Worm (Caenorhabditis elegans) whole organism, mixed stage, embryonic: Measurements from ENCODE around the gene lgc-29.

Source experiments
- M03D4.4 ChIP-seq: sonication (generic microtip); optimal IDR thresholded peaks from 2 replicates; lab custom pipeline; 2017; ENCODE audit warnings: mild to moderate bottlenecking, missing genetic modification characterization, missing compliant biosample characterization
- bed-3 ChIP-seq: fragments of 200-800 bp; sonication (Bioruptor generic); optimal IDR thresholded peaks from 3 replicates; lab custom pipeline; 2018; ENCODE audit warnings: mild to moderate bottlenecking, missing genetic modification characterization, moderate library complexity, missing compliant biosample characterization
- blmp-1 ChIP-seq: fragments of 150-350 bp; optimal IDR thresholded peaks from 2 replicates; lab custom pipeline; 2014; ENCODE audit warnings: missing biosample characterization, missing genetic modification characterization
- ceh-39 ChIP-seq: fragments of 150-350 bp; optimal IDR thresholded peaks from 2 replicates; lab custom pipeline; 2014; ENCODE audit warnings: missing biosample characterization, missing genetic modification characterization
- ceh-43 ChIP-seq: fragments of 200-800 bp; sonication (Bioruptor generic); optimal IDR thresholded peaks from 2 replicates; lab custom pipeline; 2018; ENCODE audit warnings: mild to moderate bottlenecking, missing genetic modification characterization, moderate library complexity, missing compliant biosample characterization
- ces-1 ChIP-seq: fragments of 150-350 bp; optimal IDR thresholded peaks from 2 replicates; lab custom pipeline; 2014; ENCODE audit warnings: missing biosample characterization, missing genetic modification reagents, missing genetic modification characterization
- cnd-1 ChIP-seq: fragments of 200-800 bp; sonication (Bioruptor generic); optimal IDR thresholded peaks from 2 replicates; lab custom pipeline; 2018; ENCODE audit warnings: mild to moderate bottlenecking, missing genetic modification characterization, missing compliant biosample characterization
- drap-1 ChIP-seq: fragments of 200-800 bp; sonication (Bioruptor generic); optimal IDR thresholded peaks from 3 replicates; lab custom pipeline; 2018; ENCODE audit warnings: mild to moderate bottlenecking, missing genetic modification characterization, missing compliant biosample characterization
- elt-1 ChIP-seq: sonication (generic microtip); optimal IDR thresholded peaks from 2 replicates; lab custom pipeline; 2017; ENCODE audit warnings: missing genetic modification characterization, mild to moderate bottlenecking, missing compliant biosample characterization, antibody characterized with exemption, moderate library complexity, borderline replicate concordance; ENCODE audit not compliant: insufficient read depth
- elt-3 ChIP-seq: fragments of 150-350 bp; optimal IDR thresholded peaks from 2 replicates; lab custom pipeline; 2014; ENCODE audit warnings: missing biosample characterization, missing genetic modification characterization
- flh-1 ChIP-seq: fragments of 200-800 bp; sonication (Bioruptor generic); optimal IDR thresholded peaks from 2 replicates; lab custom pipeline; 2018; ENCODE audit warnings: mild to moderate bottlenecking, missing genetic modification characterization, moderate library complexity, missing compliant biosample characterization
- ham-2 ChIP-seq: fragments of 200-800 bp; sonication (Bioruptor generic); optimal IDR thresholded peaks from 2 replicates; lab custom pipeline; 2018; ENCODE audit warnings: mild to moderate bottlenecking, missing genetic modification characterization, missing compliant biosample characterization
- hlh-1 ChIP-seq: fragments of 150-350 bp; optimal IDR thresholded peaks from 2 replicates; lab custom pipeline; 2014; ENCODE audit warnings: missing biosample characterization, missing genetic modification reagents, missing genetic modification characterization
- lin-13 ChIP-seq: fragments of 150-350 bp; optimal IDR thresholded peaks from 2 replicates; lab custom pipeline; 2014; ENCODE audit warnings: missing biosample characterization, missing genetic modification characterization
- lin-32 ChIP-seq: fragments of 200-800 bp; sonication (Bioruptor generic); optimal IDR thresholded peaks from 2 replicates; lab custom pipeline; 2018; ENCODE audit warnings: mild to moderate bottlenecking, missing genetic modification characterization, missing compliant biosample characterization
- lsy-2 ChIP-seq: fragments of 150-350 bp; optimal IDR thresholded peaks from 2 replicates; lab custom pipeline; 2014; ENCODE audit warnings: missing biosample characterization, missing genetic modification characterization
- mab-5 ChIP-seq: fragments of 150-350 bp; optimal IDR thresholded peaks from 2 replicates; lab custom pipeline; 2014; ENCODE audit warnings: missing biosample characterization, missing genetic modification characterization
- mep-1 ChIP-seq: fragments of 150-350 bp; optimal IDR thresholded peaks from 2 replicates; lab custom pipeline; 2017; ENCODE audit warnings: missing biosample characterization, missing genetic modification reagents, missing genetic modification characterization, inconsistent platforms
- mls-2 ChIP-seq: sonication (generic microtip); optimal IDR thresholded peaks from 2 replicates; lab custom pipeline; 2016; ENCODE audit warnings: mild to moderate bottlenecking, missing genetic modification characterization, moderate library complexity, missing compliant biosample characterization
- nhr-2 ChIP-seq: fragments of 150-350 bp; optimal IDR thresholded peaks from 2 replicates; lab custom pipeline; 2014; ENCODE audit warnings: missing biosample characterization, missing genetic modification characterization
- nhr-237 ChIP-seq: fragments of 150-350 bp; optimal IDR thresholded peaks from 2 replicates; lab custom pipeline; 2014; ENCODE audit warnings: missing biosample characterization, missing genetic modification characterization
- nhr-76 ChIP-seq: sonication (generic microtip); optimal IDR thresholded peaks from 2 replicates; lab custom pipeline; 2017; ENCODE audit warnings: missing biosample characterization, missing genetic modification characterization
- pha-4 ChIP-seq: fragments of 150-350 bp; optimal IDR thresholded peaks from 2 replicates; lab custom pipeline; 2018; ENCODE audit warnings: missing biosample characterization, missing genetic modification reagents, missing genetic modification characterization
- sem-2 ChIP-seq: fragments of 200-800 bp; sonication (Bioruptor generic); optimal IDR thresholded peaks from 2 replicates; lab custom pipeline; 2018; ENCODE audit warnings: mild to moderate bottlenecking, missing genetic modification characterization, missing compliant biosample characterization
- snpc-4 ChIP-seq: fragments of 150-350 bp; optimal IDR thresholded peaks from 2 replicates; lab custom pipeline; 2014; ENCODE audit warnings: missing biosample characterization, missing genetic modification characterization
- sptf-1 ChIP-seq: sonication (generic microtip); optimal IDR thresholded peaks from 2 replicates; lab custom pipeline; 2017; ENCODE audit warnings: mild to moderate bottlenecking, missing genetic modification characterization, moderate library complexity, missing compliant biosample characterization
- tbx-8 ChIP-seq: fragments of 200-800 bp; sonication (Bioruptor generic); optimal IDR thresholded peaks from 2 replicates; lab custom pipeline; 2018; ENCODE audit warnings: mild to moderate bottlenecking, missing genetic modification characterization, moderate library complexity, missing compliant biosample characterization
- unc-120 ChIP-seq: sonication (generic microtip); optimal IDR thresholded peaks from 2 replicates; lab custom pipeline; 2017; ENCODE audit warnings: missing genetic modification characterization, missing compliant biosample characterization; ENCODE audit not compliant: poor library complexity, severe bottlenecking
- unc-39 ChIP-seq: fragments of 150-350 bp; optimal IDR thresholded peaks from 2 replicates; lab custom pipeline; 2014; ENCODE audit warnings: missing biosample characterization, missing genetic modification characterization
- unc-62 ChIP-seq: fragments of 150-350 bp; optimal IDR thresholded peaks from 2 replicates; lab custom pipeline; 2014; ENCODE audit warnings: missing biosample characterization, missing genetic modification reagents, missing genetic modification characterization
- zip-8 ChIP-seq: fragments of 150-350 bp; optimal IDR thresholded peaks from 2 replicates; lab custom pipeline; 2014; ENCODE audit warnings: missing biosample characterization, missing genetic modification characterization
- ztf-11 ChIP-seq: fragments of 150-350 bp; optimal IDR thresholded peaks from 2 replicates; lab custom pipeline; 2014; ENCODE audit warnings: missing biosample characterization, missing genetic modification characterization

lgc-29 gene

ce11 chrV:4138688-4139087, at the start of gene lgc-29:
TSS of gene lgc-29 (plus strand) at chrV:4138988.
- TF ChIP-seq nhr-2, result no peak
- no peak for TF ChIP-seq sptf-1 (tag; lab: Kevin White, UChicago)
- TF ChIP-seq lin-32 (GFP tag; lab: Kevin White, UChicago), result no peak
- no peak for TF ChIP-seq zip-8 (tag; lab: Kevin White, UChicago)
- no peak for TF ChIP-seq nhr-237 (tag; lab: Kevin White, UChicago)
- no peak for TF ChIP-seq blmp-1 (tag; lab: Kevin White, UChicago)
- no peak for TF ChIP-seq drap-1 (GFP tag; lab: Kevin White, UChicago)
- no peak for TF ChIP-seq sem-2
- TF ChIP-seq ceh-39 (tag; lab: Kevin White, UChicago), result no peak
- TF ChIP-seq elt-3 (tag; lab: Kevin White, UChicago), result no peak
- TF ChIP-seq mls-2 (tag; lab: Kevin White, UChicago), result no peak
- TF ChIP-seq ztf-11 (tag; lab: Kevin White, UChicago), result no peak
- no peak for TF ChIP-seq mab-5 (tag; lab: Kevin White, UChicago)
- TF ChIP-seq unc-39, result no peak
- no peak for TF ChIP-seq hlh-1 (tag; lab: Kevin White, UChicago)
- TF ChIP-seq bed-3 (GFP tag; lab: Kevin White, UChicago), result no peak

DNA sequence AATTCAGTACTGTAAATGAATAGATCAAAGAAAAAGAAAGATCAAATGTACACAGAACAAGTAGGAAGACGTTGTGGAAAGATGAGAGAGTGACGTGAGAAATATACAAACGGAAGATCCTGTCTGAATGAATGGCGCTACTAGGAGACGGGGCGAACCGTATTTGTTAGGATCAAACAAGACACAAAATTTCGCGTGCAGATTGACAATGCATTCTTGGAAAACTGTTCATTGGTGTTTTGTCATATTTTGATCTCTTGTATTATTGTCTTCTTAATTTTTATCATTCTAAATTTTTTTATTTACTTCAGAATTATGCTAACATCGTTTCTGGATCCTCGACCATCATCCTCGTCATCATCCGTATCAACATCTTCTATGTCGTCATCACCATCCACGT, 44.0 kb upstream of the lgc-29 start, which contains the start of gene nhr-181:
Gene nhr-181, plus strand, starts transcription at position 301 of the 400 bp plus-strand sequence.
- no peak for TF ChIP-seq pha-4
- no peak for TF ChIP-seq ces-1 (GFP tag; lab: Kevin White, UChicago)
- TF ChIP-seq tbx-8, result no peak
- TF ChIP-seq flh-1 (GFP tag; lab: Kevin White, UChicago), result no peak
- no peak for TF ChIP-seq elt-3 (tag; lab: Kevin White, UChicago)
- no peak for TF ChIP-seq M03D4.4 (tag; lab: Kevin White, UChicago)
- no peak for TF ChIP-seq hlh-1 (tag; lab: Kevin White, UChicago)
- no peak for TF ChIP-seq ceh-39 (tag; lab: Kevin White, UChicago)
- no peak for TF ChIP-seq nhr-237 (tag; lab: Kevin White, UChicago)

- no peak for TF ChIP-seq lin-32 (GFP tag; lab: Kevin White, UChicago)
- TF ChIP-seq tbx-8, result no peak
- no peak for TF ChIP-seq nhr-237 (tag; lab: Kevin White, UChicago)
- no peak for TF ChIP-seq M03D4.4 (tag; lab: Kevin White, UChicago)
- no peak for TF ChIP-seq mls-2 (tag; lab: Kevin White, UChicago)
- TF ChIP-seq sem-2, result no peak
- no peak for TF ChIP-seq drap-1 (GFP tag; lab: Kevin White, UChicago)
- no peak for TF ChIP-seq lsy-2 (tag; lab: Kevin White, UChicago)
- TF ChIP-seq hlh-1 (tag; lab: Kevin White, UChicago), result no peak
- TF ChIP-seq unc-39, result no peak
- no peak for TF ChIP-seq ham-2 (GFP tag; lab: Kevin White, UChicago)
- no peak for TF ChIP-seq mab-5 (tag; lab: Kevin White, UChicago)
- no peak for TF ChIP-seq cnd-1 (tag; lab: Kevin White, UChicago)
- TF ChIP-seq unc-120 (tag; lab: Kevin White, UChicago), result no peak
- no peak for TF ChIP-seq bed-3 (GFP tag; lab: Kevin White, UChicago)
- no peak for TF ChIP-seq elt-1
Measured at ce11 chrV:4101567-4101966, 37.2 kb upstream of the lgc-29 start, which contains the start of gene srj-40. TSS of gene srj-40 (plus strand) at chrV:4101867.

ce11 chrV:4104298-4104697, 34.5 kb upstream of the lgc-29 start, which contains the start of gene srj-39:
TSS of gene srj-39 (plus strand) at chrV:4104598.
- TF ChIP-seq tbx-8, result no peak

DNA sequence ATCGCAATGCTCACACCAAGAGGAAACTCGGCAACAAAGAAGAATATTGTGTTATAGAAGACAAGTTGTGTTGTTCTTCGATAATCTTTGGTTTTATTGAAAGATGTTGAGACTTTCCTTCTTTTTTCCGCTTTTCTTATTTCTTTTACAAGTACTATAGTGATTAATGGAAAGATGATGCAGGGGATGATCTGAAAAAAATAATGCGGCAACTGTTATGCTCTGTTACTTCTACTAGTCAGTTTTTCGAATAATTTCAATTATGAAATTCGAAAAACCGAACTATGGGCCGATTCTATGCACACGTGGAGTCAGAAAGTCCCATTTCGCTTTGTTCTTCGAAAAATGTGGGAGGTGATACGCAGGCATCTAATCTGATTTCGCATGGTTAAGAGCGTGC, 32.1 kb upstream of the lgc-29 start:
- TF ChIP-seq nhr-237 (tag; lab: Kevin White, UChicago), result no peak

- TF ChIP-seq mab-5 (tag; lab: Kevin White, UChicago), result no peak
- no peak for TF ChIP-seq snpc-4 (tag; lab: Kevin White, UChicago)
- no peak for TF ChIP-seq cnd-1 (tag; lab: Kevin White, UChicago)
- TF ChIP-seq sptf-1 (tag; lab: Kevin White, UChicago), result no peak
- no peak for TF ChIP-seq mep-1 (tag; lab: Kevin White, UChicago)
- no peak for TF ChIP-seq mls-2 (tag; lab: Kevin White, UChicago)
- TF ChIP-seq ham-2 (GFP tag; lab: Kevin White, UChicago), result no peak
- TF ChIP-seq elt-3 (tag; lab: Kevin White, UChicago), result no peak
- no peak for TF ChIP-seq ztf-11 (tag; lab: Kevin White, UChicago)
- no peak for TF ChIP-seq bed-3 (GFP tag; lab: Kevin White, UChicago)
- no peak for TF ChIP-seq unc-62 (GFP tag; lab: Kevin White, UChicago)
- no peak for TF ChIP-seq blmp-1 (tag; lab: Kevin White, UChicago)
- no peak for TF ChIP-seq nhr-76 (tag; lab: Kevin White, UChicago)
- TF ChIP-seq ceh-43, result no peak
- no peak for TF ChIP-seq lsy-2 (tag; lab: Kevin White, UChicago)
- TF ChIP-seq unc-120 (tag; lab: Kevin White, UChicago), result no peak
- no peak for TF ChIP-seq hlh-1 (tag; lab: Kevin White, UChicago)
- no peak for TF ChIP-seq lin-13 (tag; lab: Kevin White, UChicago)
- TF ChIP-seq elt-1, result no peak
- no peak for TF ChIP-seq ceh-39 (tag; lab: Kevin White, UChicago)
Measured at ce11 chrV:4109873-4110272, 28.9 kb upstream of the lgc-29 start, which contains the start of gene clc-18. TSS of gene clc-18 (minus strand) at chrV:4109973.
